Worm (Caenorhabditis elegans) whole organism, L4 larva: Measurements from ENCODE around the gene srx-96.
A peak's percentile ranks its signal among the peaks of the same experiment; 100 is the strongest.

ENCODE experiments used
- D1046.2 ChIP-seq: fragments of 200-800 bp; sonication (Bioruptor generic); IDR thresholded peaks from 2 replicates; pipeline ENCODE4 v1.3.6; 2022; ENCODE audit warnings: missing genetic modification characterization, missing compliant biosample characterization
- F10B5.3 ChIP-seq: sonication (generic microtip); optimal IDR thresholded peaks from 2 replicates; lab custom pipeline; 2016; ENCODE audit warnings: mild to moderate bottlenecking, missing genetic modification characterization, missing compliant biosample characterization
- F37D6.2 ChIP-seq: sonication (generic microtip); optimal IDR thresholded peaks from 2 replicates; lab custom pipeline; 2016; ENCODE audit warnings: mild to moderate bottlenecking, missing genetic modification characterization, missing compliant biosample characterization
- F44E2.7 ChIP-seq: fragments of 200-800 bp; sonication (Bioruptor generic); IDR thresholded peaks from 2 replicates; pipeline ENCODE4 v2.1.2; 2022; ENCODE audit warnings: missing genetic modification characterization, missing compliant biosample characterization
- ZK337.2 ChIP-seq: fragments of 200-800 bp; sonication (Bioruptor generic); IDR thresholded peaks from 2 replicates; pipeline ENCODE4 v1.3.6; 2022; ENCODE audit warnings: missing genetic modification reagents, missing genetic modification characterization, missing compliant biosample characterization
- aha-1 ChIP-seq: fragments of 150-350 bp; peaks from one replicate; lab custom pipeline; 2014; ENCODE audit warnings: missing biosample characterization, missing genetic modification characterization
- aly-2 ChIP-seq: sonication (generic microtip); optimal IDR thresholded peaks from 2 replicates; lab custom pipeline; 2018; ENCODE audit warnings: missing biosample characterization, missing genetic modification characterization
- ceh-28 ChIP-seq: fragments of 150-350 bp; optimal IDR thresholded peaks from 2 replicates; lab custom pipeline; 2014; ENCODE audit warnings: missing biosample characterization, missing genetic modification reagents, missing genetic modification characterization
- ceh-62 ChIP-seq: sonication (generic microtip); optimal IDR thresholded peaks from 2 replicates; lab custom pipeline; 2017; ENCODE audit warnings: missing biosample characterization, missing genetic modification characterization
- cey-2 ChIP-seq: sonication (generic microtip); optimal IDR thresholded peaks from 3 replicates; lab custom pipeline; 2017; ENCODE audit warnings: missing genetic modification characterization, mild to moderate bottlenecking, missing compliant biosample characterization, antibody characterized with exemption, borderline replicate concordance; ENCODE audit not compliant: insufficient read depth
- daf-12 ChIP-seq: fragments of 150-350 bp; optimal IDR thresholded peaks from 2 replicates; lab custom pipeline; 2014; ENCODE audit warnings: missing biosample characterization, missing genetic modification reagents, missing genetic modification characterization
- daf-16 ChIP-seq, 3 experiments: sonication (generic microtip); optimal IDR thresholded peaks; 2 replicates each; lab custom pipeline; 2016 to 2017; ENCODE audit warnings: missing genetic modification characterization in 3 of 3, missing genetic modification reagents in 3 of 3, mild to moderate bottlenecking in 2 of 3, missing compliant biosample characterization in 2 of 3, missing biosample characterization in 1 of 3, moderate library complexity in 1 of 3
- dmd-6 ChIP-seq: fragments of 200-800 bp; sonication (Bioruptor generic); IDR thresholded peaks from 2 replicates; pipeline ENCODE4 v1.3.6; 2022; ENCODE audit warnings: missing genetic modification reagents, missing genetic modification characterization, missing compliant biosample characterization
- dmd-8 ChIP-seq: fragments of 200-800 bp; sonication (Bioruptor generic); IDR thresholded peaks from 2 replicates; pipeline ENCODE4 v1.3.6; 2022; ENCODE audit warnings: missing genetic modification characterization, missing compliant biosample characterization
- dpl-1 ChIP-seq: fragments of 150-350 bp; optimal IDR thresholded peaks from 2 replicates; lab custom pipeline; 2014; ENCODE audit warnings: missing biosample characterization, missing genetic modification reagents, missing genetic modification characterization
- duxl-1 ChIP-seq: sonication (generic microtip); optimal IDR thresholded peaks from 2 replicates; lab custom pipeline; 2016; ENCODE audit warnings: mild to moderate bottlenecking, missing genetic modification characterization, moderate library complexity, missing compliant biosample characterization; ENCODE audit not compliant: poor library complexity
- dve-1 ChIP-seq: sonication (generic microtip); optimal IDR thresholded peaks from 2 replicates; lab custom pipeline; 2017; ENCODE audit warnings: antibody characterized with exemption, mild to moderate bottlenecking, missing genetic modification characterization, missing compliant biosample characterization; ENCODE audit not compliant: insufficient read depth
- egl-43 ChIP-seq: fragments of 200-800 bp; sonication (Bioruptor generic); IDR thresholded peaks from 2 replicates; pipeline ENCODE4 v1.3.6; 2022; ENCODE audit warnings: missing genetic modification reagents, missing genetic modification characterization, missing compliant biosample characterization
- fkh-10 ChIP-seq: fragments of 150-350 bp; optimal IDR thresholded peaks from 2 replicates; lab custom pipeline; 2014; ENCODE audit warnings: missing biosample characterization, missing genetic modification reagents, missing genetic modification characterization
- hlh-11 ChIP-seq: fragments of 200-800 bp; sonication (Bioruptor generic); optimal IDR thresholded peaks from 2 replicates; lab custom pipeline; 2018; ENCODE audit warnings: mild to moderate bottlenecking, missing genetic modification characterization, missing compliant biosample characterization
- hlh-30 ChIP-seq: sonication (generic microtip); optimal IDR thresholded peaks from 2 replicates; lab custom pipeline; 2017; ENCODE audit warnings: antibody characterized with exemption, mild to moderate bottlenecking, missing genetic modification characterization, missing compliant biosample characterization; ENCODE audit not compliant: insufficient read depth
- lin-1 ChIP-seq: fragments of 200-800 bp; sonication (Bioruptor generic); IDR thresholded peaks from 2 replicates; pipeline ENCODE4 v1.3.6; 2022; ENCODE audit warnings: missing genetic modification reagents, missing genetic modification characterization, missing compliant biosample characterization
- lin-15B ChIP-seq: fragments of 150-350 bp; sonication (generic microtip); optimal IDR thresholded peaks from 3 replicates; lab custom pipeline; 2014; ENCODE audit warnings: missing biosample characterization, missing genetic modification characterization
- lin-38 ChIP-seq: fragments of 200-800 bp; sonication (Bioruptor generic); IDR thresholded peaks from 2 replicates; pipeline ENCODE4 v1.3.6; 2022; ENCODE audit warnings: missing genetic modification reagents, missing genetic modification characterization, missing compliant biosample characterization
- lir-3 ChIP-seq: sonication (generic microtip); optimal IDR thresholded peaks from 2 replicates; lab custom pipeline; 2016; ENCODE audit warnings: mild to moderate bottlenecking, missing genetic modification characterization, missing compliant biosample characterization
- lsy-2 ChIP-seq, 2 experiments: fragments of 150-350 bp in 1 of 2; sonication (generic microtip) in 1 of 2; optimal IDR thresholded peaks; 2 replicates each; lab custom pipeline; 2014 to 2017; ENCODE audit warnings: missing biosample characterization in 2 of 2, missing genetic modification characterization in 2 of 2
- mdl-1 ChIP-seq, 2 experiments: fragments of 150-350 bp in 1 of 2; sonication (generic microtip) in 1 of 2; optimal IDR thresholded peaks; 2 replicates each; lab custom pipeline; 2014 to 2017; ENCODE audit warnings: missing biosample characterization in 2 of 2, missing genetic modification characterization in 2 of 2
- mdt-29 ChIP-seq: fragments of 200-800 bp; sonication (Bioruptor generic); IDR thresholded peaks from 2 replicates; pipeline ENCODE4 v1.3.6; 2022; ENCODE audit warnings: missing genetic modification reagents, missing genetic modification characterization, missing compliant biosample characterization
- mep-1 ChIP-seq: fragments of 150-350 bp; sonication (generic microtip); optimal IDR thresholded peaks from 3 replicates; lab custom pipeline; 2014; ENCODE audit warnings: missing biosample characterization, missing genetic modification characterization
- mes-2 ChIP-seq: sonication (generic microtip); optimal IDR thresholded peaks from 2 replicates; lab custom pipeline; 2016; ENCODE audit warnings: missing genotype, mild to moderate bottlenecking, missing genetic modification characterization, missing compliant biosample characterization; ENCODE audit not compliant: poor library complexity, severe bottlenecking
- nhr-25 ChIP-seq: sonication (generic microtip); optimal IDR thresholded peaks from 2 replicates; lab custom pipeline; 2017; ENCODE audit warnings: missing genetic modification characterization, mild to moderate bottlenecking, missing compliant biosample characterization, antibody characterized with exemption, moderate library complexity, borderline replicate concordance; ENCODE audit not compliant: insufficient read depth
- nhr-77 ChIP-seq: fragments of 150-350 bp; optimal IDR thresholded peaks from 2 replicates; lab custom pipeline; 2014; ENCODE audit warnings: missing biosample characterization, missing genetic modification characterization
- pqm-1 ChIP-seq: sonication (generic microtip); optimal IDR thresholded peaks from 2 replicates; lab custom pipeline; 2017; ENCODE audit warnings: missing biosample characterization, missing genetic modification characterization
- rbr-2 ChIP-seq: sonication (generic microtip); optimal IDR thresholded peaks from 2 replicates; lab custom pipeline; 2016; ENCODE audit warnings: missing genotype, missing genetic modification characterization, missing compliant biosample characterization
- set-16 ChIP-seq: fragments of 200-800 bp; sonication (Bioruptor generic); IDR thresholded peaks from 2 replicates; pipeline ENCODE4 v1.3.6; 2022; ENCODE audit warnings: missing genetic modification reagents, missing genetic modification characterization, missing compliant biosample characterization
- snpc-4 ChIP-seq: fragments of 150-350 bp; optimal IDR thresholded peaks from 2 replicates; lab custom pipeline; 2014; ENCODE audit warnings: missing biosample characterization, missing genetic modification characterization
- spr-1 ChIP-seq: sonication (generic microtip); optimal IDR thresholded peaks from 2 replicates; lab custom pipeline; 2016; ENCODE audit warnings: mild to moderate bottlenecking, missing genetic modification characterization, missing compliant biosample characterization
- spr-3 ChIP-seq: fragments of 200-800 bp; sonication (Bioruptor generic); optimal IDR thresholded peaks from 2 replicates; lab custom pipeline; 2018; ENCODE audit warnings: mild to moderate bottlenecking, missing genetic modification characterization, missing compliant biosample characterization

srx-96 gene

DNA sequence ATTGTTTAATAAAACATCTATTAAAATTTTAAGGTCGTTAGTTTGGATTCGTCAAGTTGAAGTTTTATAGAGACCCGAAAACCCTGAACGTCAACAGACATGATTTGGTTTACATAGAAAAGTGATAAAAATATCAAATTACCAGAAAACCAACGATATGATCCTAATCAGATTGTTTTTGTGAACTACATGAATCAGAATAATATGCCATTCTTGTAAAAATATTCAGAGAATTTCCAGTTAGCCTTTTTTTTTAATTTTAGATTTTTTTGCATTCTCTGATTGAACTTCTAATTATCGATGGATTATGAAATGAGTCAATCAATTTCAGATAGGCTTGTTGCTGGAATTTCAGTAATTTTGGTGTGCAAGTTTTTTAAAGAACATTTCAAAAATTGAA is at the start of gene srx-96:
TSS of gene srx-96 (plus strand) at position 301 of the 400 bp plus-strand sequence.
- TF ChIP-seq spr-3 (GFP tag; lab: Kevin White, UChicago) (no peak), mdl-1 (tag; optimal IDR thresholded peaks at IDR 0.05; lab: Kevin White, UChicago) (no peak), nhr-25 (no peak), lir-3 (tag; lab: Kevin White, UChicago) (no peak), fkh-10 (no peak), ceh-28 (tag; lab: Kevin White, UChicago) (no peak), aly-2 (no peak), F37D6.2 (tag; lab: Kevin White, UChicago) (no peak), ceh-62 (tag; lab: Kevin White, UChicago) (no peak), dpl-1 (GFP tag; lab: Kevin White, UChicago) (no peak), ZK337.2 (GFP tag; lab: Robert Waterston, UW) (no peak), hlh-11 (tag; lab: Kevin White, UChicago) (no peak), daf-16 (GFP tag; optimal IDR thresholded peaks at IDR 0.05; lab: Kevin White, UChicago) (no peak), daf-16 (tag; optimal IDR thresholded peaks at IDR 0.05; lab: Kevin White, UChicago) (no peak), F44E2.7 (GFP tag; lab: Robert Waterston, UW) (no peak), dmd-8 (GFP tag; lab: Robert Waterston, UW) (no peak), spr-1 (tag; lab: Kevin White, UChicago) (no peak), set-16 (GFP tag; lab: Robert Waterston, UW) (no peak)

DNA sequence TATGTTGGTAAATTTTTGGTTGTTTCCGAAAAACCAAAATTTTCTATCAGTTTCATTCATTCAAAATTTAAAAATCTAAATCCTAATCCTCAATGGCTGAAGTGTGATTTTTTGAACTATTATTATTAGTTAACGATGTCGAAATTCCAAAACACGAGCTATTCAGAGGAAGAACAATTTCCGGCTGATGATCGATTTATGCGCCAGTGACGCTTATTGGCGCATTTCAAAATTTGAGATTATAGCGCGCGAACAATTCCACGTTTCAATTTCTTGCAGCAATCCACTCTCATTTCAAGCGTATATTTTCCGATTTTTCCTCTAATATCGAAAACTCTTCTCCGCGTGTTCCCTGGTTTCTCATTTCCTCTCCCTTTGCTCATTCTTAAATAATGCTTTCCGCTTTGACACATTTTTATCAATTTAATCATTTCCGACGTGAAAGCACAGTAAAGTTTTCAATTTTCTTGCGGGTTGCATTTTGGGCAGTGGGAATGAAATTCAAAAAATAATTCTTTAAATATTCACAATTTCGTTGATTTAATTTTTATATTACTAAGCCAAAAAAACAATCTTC is 46.7 kb upstream of the srx-96 start:
- TF ChIP-seq F37D6.2 (tag; lab: Kevin White, UChicago) (no peak), duxl-1 (tag; lab: Kevin White, UChicago) (peak; percentile 49), D1046.2 (GFP tag; lab: Robert Waterston, UW) (0 out of 2 replicates have a peak, but pooled peaks have one; percentile 21), nhr-77 (tag; lab: Kevin White, UChicago) (peak; percentile 22), dpl-1 (GFP tag; lab: Kevin White, UChicago) (peak; percentile 58), pqm-1 (tag; lab: Kevin White, UChicago) (peak; percentile 21), hlh-11 (tag; lab: Kevin White, UChicago) (peak; percentile 25), mes-2 (tag; lab: Kevin White, UChicago) (peak; percentile 54), mep-1 (peak; percentile 30), rbr-2 (peak; percentile 20), mdl-1 (tag; optimal IDR thresholded peaks at IDR 0.05; lab: Kevin White, UChicago) (peak in 1 of 2 experiments; percentile 5), cey-2 (tag; lab: Kevin White, UChicago) (no peak), daf-16 (GFP tag; optimal IDR thresholded peaks at IDR 0.05; lab: Kevin White, UChicago) (no peak), daf-16 (tag; optimal IDR thresholded peaks at IDR 0.05; lab: Kevin White, UChicago) (peak; percentile 2), egl-43 (GFP tag; lab: Robert Waterston, UW) (0 out of 2 replicates have a peak, but pooled peaks have one; percentile 50), F10B5.3 (tag; lab: Kevin White, UChicago) (peak; percentile 26), lsy-2 (tag; optimal IDR thresholded peaks at IDR 0.05; lab: Kevin White, UChicago) (peak in 1 of 2 experiments; percentile 56), snpc-4 (tag; lab: Kevin White, UChicago) (no peak), lin-1 (GFP tag; lab: Robert Waterston, UW) (no peak), set-16 (GFP tag; lab: Robert Waterston, UW) (no peak), lin-38 (GFP tag; lab: Robert Waterston, UW) (peak; percentile 58), dve-1 (tag; lab: Kevin White, UChicago) (peak; percentile 41), mdt-29 (0 out of 2 replicates have a peak, but pooled peaks have one; percentile 38), lin-15B (tag; lab: Kevin White, UChicago) (peak; percentile 7), daf-12 (tag; lab: Kevin White, UChicago) (no peak), hlh-30 (tag; lab: Kevin White, UChicago) (peak; percentile 37), dmd-6 (peak; percentile 44), aha-1 (tag; lab: Kevin White, UChicago) (peak; percentile 6)
